Worm (Caenorhabditis elegans) whole organism, young adult: Measurements from ENCODE around the gene C18D4.4.

Experiments
- C06A6.2 ChIP-seq: fragments of 200-800 bp; sonication (Bioruptor generic); conservative IDR thresholded peaks from 2 replicates; pipeline ENCODE4 v1.3.6; 2022; ENCODE audit warnings: missing genetic modification characterization, missing compliant biosample characterization
- dpl-1 ChIP-seq: fragments of 150-350 bp; optimal IDR thresholded peaks from 2 replicates; lab custom pipeline; 2014; ENCODE audit warnings: missing biosample characterization, missing genetic modification reagents, missing genetic modification characterization
- ets-4 ChIP-seq: fragments of 200-800 bp; sonication (Bioruptor generic); optimal IDR thresholded peaks from 2 replicates; lab custom pipeline; 2018; ENCODE audit warnings: mild to moderate bottlenecking, missing genetic modification characterization, missing compliant biosample characterization
- mcd-1 ChIP-seq: fragments of 200-800 bp; sonication (Bioruptor generic); IDR thresholded peaks from 2 replicates; pipeline ENCODE4 v1.3.6; 2022; ENCODE audit warnings: missing genetic modification reagents, missing genetic modification characterization, missing compliant biosample characterization
- ztf-22 ChIP-seq: fragments of 200-800 bp; sonication (Bioruptor generic); optimal IDR thresholded peaks from 2 replicates; lab custom pipeline; 2018; ENCODE audit warnings: mild to moderate bottlenecking, missing genetic modification characterization, moderate library complexity, missing compliant biosample characterization

DNA sequence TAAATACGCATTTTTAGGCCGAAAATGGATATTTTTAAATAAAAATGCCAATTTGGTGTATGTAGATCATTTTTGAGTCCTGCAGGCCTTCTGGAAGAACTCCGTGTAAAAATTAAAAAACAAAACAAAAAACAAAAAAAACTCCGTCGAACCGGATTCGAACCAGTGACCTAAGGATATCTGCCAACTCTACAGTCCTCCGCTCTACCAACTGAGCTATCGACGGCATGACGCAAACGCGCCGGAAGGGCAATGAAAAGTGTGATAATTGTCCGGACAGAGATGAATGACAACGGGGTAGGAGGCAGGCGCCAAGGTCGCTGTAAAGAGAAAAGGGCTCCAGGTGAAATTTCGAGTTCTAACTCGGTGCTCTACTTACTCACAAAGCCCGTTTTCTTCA lies 11.0 kb upstream of the C18D4.4 start:
- TF ChIP-seq dpl-1 (GFP tag; lab: Kevin White, UChicago) (no peak), ets-4 (no peak), mcd-1 (GFP tag; lab: Robert Waterston, UW) (no peak), ztf-22 (no peak), C06A6.2 (GFP tag; lab: Robert Waterston, UW) (no peak)
